Fruit fly (Drosophila melanogaster) whole organism, embryonic: Measurements from ENCODE around the gene Sap30.

ENCODE experiments used
- Blimp-1 ChIP-seq: fragments of 200-800 bp; sonication (Bioruptor generic); optimal IDR thresholded peaks from 3 replicates; lab custom pipeline; 2018; ENCODE audit warnings: missing biosample characterization, missing genetic modification characterization, mild to moderate bottlenecking, moderate library complexity, missing genetic modification reagents
- CG10209 ChIP-seq: fragments of 200-800 bp; sonication (Bioruptor generic); optimal IDR thresholded peaks from 3 replicates; lab custom pipeline; 2017; ENCODE audit warnings: missing biosample characterization, mild to moderate bottlenecking, missing genetic modification characterization, missing genetic modification reagents
- CG11085 ChIP-seq: fragments of 200-800 bp; sonication (Bioruptor generic); IDR thresholded peaks from 2 replicates; pipeline ENCODE4 v1.3.6; 2022; ENCODE audit warnings: missing biosample characterization, missing genetic modification characterization
- CG13424 ChIP-seq: fragments of 200-800 bp; sonication (Bioruptor generic); optimal IDR thresholded peaks from 2 replicates; lab custom pipeline; 2019; ENCODE audit warnings: missing biosample characterization, mild to moderate bottlenecking, missing genetic modification characterization, moderate library complexity
- CG14710 ChIP-seq: fragments of 200-800 bp; sonication (Bioruptor generic); optimal IDR thresholded peaks from 3 replicates; lab custom pipeline; 2019; ENCODE audit warnings: missing biosample characterization, mild to moderate bottlenecking, missing genetic modification characterization, moderate library complexity
- CG15073 ChIP-seq: fragments of 200-800 bp; sonication (Bioruptor generic); optimal IDR thresholded peaks from 2 replicates; lab custom pipeline; 2016; ENCODE audit warnings: missing biosample characterization, missing genetic modification characterization
- CG2116 ChIP-seq: fragments of 200-800 bp; sonication (Bioruptor generic); optimal IDR thresholded peaks from 3 replicates; lab custom pipeline; 2018; ENCODE audit warnings: missing biosample characterization, mild to moderate bottlenecking, missing genetic modification characterization
- CG2120 ChIP-seq: fragments of 200-800 bp; sonication (Bioruptor generic); optimal IDR thresholded peaks from 3 replicates; lab custom pipeline; 2016; ENCODE audit warnings: missing biosample characterization, missing genetic modification characterization
- CG31365 ChIP-seq: fragments of 200-800 bp; sonication (Bioruptor generic); optimal IDR thresholded peaks from 2 replicates; lab custom pipeline; 2018; ENCODE audit warnings: missing biosample characterization, mild to moderate bottlenecking, missing genetic modification characterization
- CG4282 ChIP-seq: fragments of 200-800 bp; sonication (Bioruptor generic); optimal IDR thresholded peaks from 2 replicates; lab custom pipeline; 2016; ENCODE audit warnings: missing biosample characterization, missing genetic modification characterization
- CG4328 ChIP-seq: fragments of 200-800 bp; sonication (Bioruptor generic); optimal IDR thresholded peaks from 3 replicates; lab custom pipeline; 2017; ENCODE audit warnings: missing biosample characterization, missing genetic modification reagents, missing genetic modification characterization
- CG6654 ChIP-seq: fragments of 200-800 bp; sonication (Bioruptor generic); optimal IDR thresholded peaks from 2 replicates; lab custom pipeline; 2017; ENCODE audit warnings: missing biosample characterization, mild to moderate bottlenecking, missing genetic modification characterization
- CG6683 ChIP-seq: fragments of 200-800 bp; sonication (Bioruptor generic); optimal IDR thresholded peaks from 2 replicates; lab custom pipeline; 2017; ENCODE audit warnings: missing biosample characterization, mild to moderate bottlenecking, missing genetic modification characterization, missing genetic modification reagents
- CG6765 ChIP-seq: fragments of 200-800 bp; sonication (Bioruptor generic); optimal IDR thresholded peaks from 3 replicates; lab custom pipeline; 2017; ENCODE audit warnings: missing biosample characterization, mild to moderate bottlenecking, missing genetic modification characterization
- CG6813 ChIP-seq: fragments of 200-800 bp; sonication (Bioruptor generic); optimal IDR thresholded peaks from 2 replicates; lab custom pipeline; 2017; ENCODE audit warnings: missing biosample characterization, missing genetic modification characterization, mild to moderate bottlenecking, moderate library complexity, missing genetic modification reagents
- CrebB ChIP-seq: fragments of 200-800 bp; sonication (Bioruptor generic); optimal IDR thresholded peaks from 3 replicates; lab custom pipeline; 2018; ENCODE audit warnings: missing biosample characterization, mild to moderate bottlenecking, missing genetic modification characterization
- D ChIP-seq, 2 experiments: fragments of 200-800 bp in 1 of 2; fragments of >200 bp in 1 of 2; sonication (Bioruptor generic) in 1 of 2; optimal IDR thresholded peaks; 2 replicates in 1 of 2; 3 replicates in 1 of 2; lab custom pipeline; 2017; ENCODE audit warnings: mild to moderate bottlenecking in 1 of 2, missing biosample characterization in 1 of 2, missing genetic modification characterization in 1 of 2, missing genetic modification reagents in 1 of 2
- Dad ChIP-seq: fragments of 200-800 bp; sonication (Bioruptor generic); optimal IDR thresholded peaks from 3 replicates; lab custom pipeline; 2016; ENCODE audit warnings: missing biosample characterization, missing genetic modification characterization
- Dip3 ChIP-seq: fragments of 200-800 bp; sonication (Bioruptor generic); optimal IDR thresholded peaks from 3 replicates; lab custom pipeline; 2016; ENCODE audit warnings: missing biosample characterization, missing genetic modification characterization
- ERR ChIP-seq: fragments of 200-800 bp; sonication (Bioruptor generic); optimal IDR thresholded peaks from 2 replicates; lab custom pipeline; 2016; ENCODE audit warnings: missing biosample characterization, missing genetic modification characterization
- Fer3 ChIP-seq: fragments of 200-800 bp; sonication (Bioruptor generic); optimal IDR thresholded peaks from 2 replicates; lab custom pipeline; 2018; ENCODE audit warnings: missing biosample characterization, mild to moderate bottlenecking, missing genetic modification characterization, moderate library complexity
- GATAe ChIP-seq: fragments of 200-800 bp; sonication (Bioruptor generic); conservative IDR thresholded peaks from 2 replicates; pipeline ENCODE4 v1.3.6; 2022; ENCODE audit warnings: missing biosample characterization, missing genetic modification characterization
- HmgZ ChIP-seq: fragments of 200-800 bp; sonication (Bioruptor generic); optimal IDR thresholded peaks from 2 replicates; lab custom pipeline; 2018; ENCODE audit warnings: missing biosample characterization, mild to moderate bottlenecking, missing genetic modification characterization
- Meics ChIP-seq: fragments of 200-800 bp; sonication (Bioruptor generic); optimal IDR thresholded peaks from 2 replicates; lab custom pipeline; 2017; ENCODE audit warnings: missing biosample characterization, mild to moderate bottlenecking, missing genetic modification characterization
- NfI ChIP-seq: fragments of 200-800 bp; sonication (Bioruptor generic); optimal IDR thresholded peaks from 3 replicates; lab custom pipeline; 2018; ENCODE audit warnings: missing biosample characterization, mild to moderate bottlenecking, missing genetic modification characterization, moderate library complexity
- Opbp ChIP-seq: fragments of 200-800 bp; sonication (Bioruptor generic); IDR thresholded peaks from 3 replicates; pipeline ENCODE4 v1.3.6; 2022; ENCODE audit warnings: missing biosample characterization, missing genetic modification characterization; ENCODE audit not compliant: partially characterized antibody
- PHDP ChIP-seq: fragments of 200-800 bp; sonication (Bioruptor generic); optimal IDR thresholded peaks from 3 replicates; lab custom pipeline; 2018; ENCODE audit warnings: missing biosample characterization, mild to moderate bottlenecking, missing genetic modification characterization, moderate library complexity
- Rfx ChIP-seq: fragments of 200-800 bp; sonication (Bioruptor generic); IDR thresholded peaks from 2 replicates; pipeline ENCODE4 v1.3.6; 2022; ENCODE audit warnings: missing biosample characterization, missing genetic modification characterization
- Sry-δ ChIP-seq: fragments of 200-800 bp; sonication (Bioruptor generic); optimal IDR thresholded peaks from 2 replicates; lab custom pipeline; 2016; ENCODE audit warnings: missing biosample characterization, missing genetic modification characterization
- bowl ChIP-seq: fragments of 200-800 bp; sonication (Bioruptor generic); IDR thresholded peaks from 2 replicates; pipeline ENCODE4 v1.3.6; 2022; ENCODE audit warnings: missing biosample characterization, missing genetic modification characterization
- br ChIP-seq: fragments of >200 bp; optimal IDR thresholded peaks from 2 replicates; lab custom pipeline; 2017
- caup ChIP-seq: fragments of 200-800 bp; sonication (Bioruptor generic); optimal IDR thresholded peaks from 3 replicates; lab custom pipeline; 2017; ENCODE audit warnings: missing biosample characterization, mild to moderate bottlenecking, missing genetic modification characterization, moderate library complexity; ENCODE audit not compliant: severe bottlenecking
- crc ChIP-seq: fragments of 200-800 bp; sonication (Bioruptor generic); optimal IDR thresholded peaks from 2 replicates; lab custom pipeline; 2016; ENCODE audit warnings: missing biosample characterization, missing genetic modification characterization
- gcm2 ChIP-seq: fragments of 200-800 bp; sonication (Bioruptor generic); optimal IDR thresholded peaks from 2 replicates; lab custom pipeline; 2016; ENCODE audit warnings: missing biosample characterization, missing genetic modification characterization
- inv ChIP-seq: fragments of 200-800 bp; sonication (Bioruptor generic); IDR thresholded peaks from 2 replicates; pipeline ENCODE4 v1.3.6; 2022; ENCODE audit warnings: missing biosample characterization, missing genetic modification characterization; ENCODE audit not compliant: partially characterized antibody
- kah ChIP-seq: fragments of 200-800 bp; sonication (Bioruptor generic); optimal IDR thresholded peaks from 2 replicates; lab custom pipeline; 2018; ENCODE audit warnings: missing biosample characterization, mild to moderate bottlenecking, missing genetic modification characterization
- knrl ChIP-seq: fragments of 200-800 bp; sonication (Bioruptor generic); IDR thresholded peaks from 3 replicates; pipeline ENCODE4 v1.3.6; 2022; ENCODE audit warnings: missing biosample characterization, missing genetic modification characterization; ENCODE audit not compliant: partially characterized antibody
- lmd ChIP-seq: fragments of 200-800 bp; sonication (Bioruptor generic); IDR thresholded peaks from 2 replicates; pipeline ENCODE4 v1.3.6; 2022; ENCODE audit warnings: missing biosample characterization, missing genetic modification characterization
- lola ChIP-seq, 3 experiments: fragments of >200 bp in 2 of 3; fragments of 200-800 bp in 1 of 3; sonication (Bioruptor generic) in 1 of 3; optimal IDR thresholded peaks; 2 replicates each; lab custom pipeline; 2017 to 2019; ENCODE audit warnings: missing biosample characterization in 3 of 3, missing genetic modification characterization in 3 of 3, mild to moderate bottlenecking in 1 of 3, moderate library complexity in 1 of 3
- nau ChIP-seq: fragments of 200-800 bp; sonication (Bioruptor generic); optimal IDR thresholded peaks from 3 replicates; lab custom pipeline; 2017; ENCODE audit warnings: missing biosample characterization, mild to moderate bottlenecking, missing genetic modification characterization, missing genetic modification reagents
- pzg ChIP-seq: fragments of 200-800 bp; sonication (Bioruptor generic); optimal IDR thresholded peaks from 3 replicates; lab custom pipeline; 2018; ENCODE audit warnings: missing biosample characterization, mild to moderate bottlenecking, missing genetic modification characterization, moderate library complexity
- scrt ChIP-seq: fragments of 200-800 bp; sonication (Bioruptor generic); optimal IDR thresholded peaks from 2 replicates; lab custom pipeline; 2018; ENCODE audit warnings: missing biosample characterization, mild to moderate bottlenecking, missing genetic modification characterization, moderate library complexity
- sens-2 ChIP-seq: fragments of 200-800 bp; sonication (Bioruptor generic); IDR thresholded peaks from 2 replicates; pipeline ENCODE4 v1.3.6; 2022; ENCODE audit warnings: missing biosample characterization, missing genetic modification characterization
- shn ChIP-seq: fragments of 200-800 bp; sonication (Bioruptor generic); optimal IDR thresholded peaks from 3 replicates; lab custom pipeline; 2016; ENCODE audit warnings: missing biosample characterization, missing genetic modification characterization
- sqz ChIP-seq: fragments of 200-800 bp; sonication (Bioruptor generic); optimal IDR thresholded peaks from 3 replicates; lab custom pipeline; 2018; ENCODE audit warnings: missing biosample characterization, mild to moderate bottlenecking, missing genetic modification characterization
- trh ChIP-seq: fragments of 200-800 bp; sonication (Bioruptor generic); optimal IDR thresholded peaks from 2 replicates; lab custom pipeline; 2016; ENCODE audit warnings: missing biosample characterization, missing genetic modification characterization
- ttk ChIP-seq: fragments of 200-800 bp; sonication (Bioruptor generic); IDR thresholded peaks from 2 replicates; pipeline ENCODE4 v2.1.2; 2022; ENCODE audit warnings: missing biosample characterization, missing genetic modification characterization
- vnd ChIP-seq: fragments of 200-800 bp; sonication (Bioruptor generic); IDR thresholded peaks from 3 replicates; pipeline ENCODE4 v1.3.6; 2022; ENCODE audit warnings: missing biosample characterization, missing genetic modification characterization; ENCODE audit not compliant: partially characterized antibody
- zfh2 ChIP-seq: fragments of 200-800 bp; sonication (Bioruptor generic); optimal IDR thresholded peaks from 2 replicates; lab custom pipeline; 2016; ENCODE audit warnings: missing biosample characterization, missing genetic modification characterization

The Sap30 gene

DNA sequence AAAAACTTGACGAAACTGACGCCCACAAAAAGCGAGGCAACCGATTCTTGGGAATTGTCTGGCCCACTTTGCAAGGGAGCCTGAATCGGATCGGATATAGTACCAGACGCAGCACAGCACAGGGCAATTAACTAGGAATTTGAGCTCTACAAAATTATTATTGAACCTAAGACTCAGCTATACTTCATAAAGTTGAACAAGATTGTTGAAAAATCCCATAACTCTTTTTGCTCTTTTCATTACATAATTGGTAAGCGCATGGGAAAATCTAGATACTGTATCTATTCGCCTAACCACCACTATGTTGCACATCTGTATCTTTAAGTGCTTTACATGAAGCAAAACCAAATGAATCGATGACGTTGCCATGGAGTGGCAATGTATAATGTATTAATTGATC, 46.0 kb downstream of the Sap30 start (continued):
- no peak for TF ChIP-seq CG6683 (GFP tag; lab: Kevin White, UChicago)
- peak; percentile 81 for TF ChIP-seq Blimp-1 (GFP tag; lab: Kevin White, UChicago)
- TF ChIP-seq CG11085 (GFP tag; lab: Robert Waterston, UW), result peak; percentile 52; the same call in 1 of the 2 replicates
- peak; percentile 12 for TF ChIP-seq CG2116 (GFP tag; lab: Kevin White, UChicago)
- TF ChIP-seq CG6765 (GFP tag; lab: Kevin White, UChicago), result no peak
- peak; percentile 82 for TF ChIP-seq CG13424 (tag; lab: Kevin White, UChicago)
- peak; percentile 49 for TF ChIP-seq Fer3 (tag; lab: Kevin White, UChicago)
- TF ChIP-seq CG2120, result peak; percentile 33
- peak; percentile 16 for TF ChIP-seq HmgZ (tag; lab: Kevin White, UChicago)
- no peak for TF ChIP-seq GATAe
- no peak for TF ChIP-seq br (lab: Kevin White, UChicago)
- TF ChIP-seq lola (GFP tag; optimal IDR thresholded peaks at IDR 0.05; lab: Kevin White, UChicago), result peak in 1 of 3 experiments; percentile 65
- peak; percentile 9 for TF ChIP-seq caup (GFP tag; lab: Kevin White, UChicago)
- no peak for TF ChIP-seq D (optimal IDR thresholded peaks at IDR 0.05; lab: Kevin White, UChicago)
- TF ChIP-seq D (GFP tag; optimal IDR thresholded peaks at IDR 0.05; lab: Kevin White, UChicago), result peak; percentile 82
- TF ChIP-seq CG15073 (GFP tag; lab: Kevin White, UChicago), result no peak
- peak; percentile 35 for TF ChIP-seq Dad (GFP tag; lab: Kevin White, UChicago)
- TF ChIP-seq zfh2 (GFP tag; lab: Kevin White, UChicago), result no peak
- peak; percentile 52 for TF ChIP-seq ERR (GFP tag; lab: Kevin White, UChicago)
- no peak for TF ChIP-seq Dip3 (GFP tag; lab: Kevin White, UChicago)
- TF ChIP-seq sqz (GFP tag; lab: Kevin White, UChicago), result peak; percentile 10
- no peak for TF ChIP-seq CG4282 (GFP tag; lab: Kevin White, UChicago)
- peak; percentile 68 for TF ChIP-seq Rfx (GFP tag; lab: Robert Waterston, UW)
- TF ChIP-seq PHDP (tag; lab: Kevin White, UChicago), result peak; percentile 82
- TF ChIP-seq pzg (GFP tag; lab: Kevin White, UChicago), result no peak
- no peak for TF ChIP-seq Opbp (GFP tag; lab: Robert Waterston, UW)
- peak; percentile 57 for TF ChIP-seq nau (GFP tag; lab: Kevin White, UChicago)
- peak; percentile 52 for TF ChIP-seq ttk
- peak; percentile 31 for TF ChIP-seq gcm2 (GFP tag; lab: Kevin White, UChicago)
- peak; percentile 44 for TF ChIP-seq CG31365
- TF ChIP-seq shn (GFP tag; lab: Kevin White, UChicago), result peak; percentile 49
- peak; percentile 61 for TF ChIP-seq CG6813
- peak; percentile 22 for TF ChIP-seq CrebB (tag; lab: Kevin White, UChicago)
- TF ChIP-seq knrl, result no peak
- no peak for TF ChIP-seq vnd (GFP tag; lab: Robert Waterston, UW)
- TF ChIP-seq lmd, result peak; percentile 82
- TF ChIP-seq NfI (GFP tag; lab: Kevin White, UChicago), result peak; percentile 77
- TF ChIP-seq Sry-δ (GFP tag; lab: Kevin White, UChicago), result peak; percentile 40
- TF ChIP-seq kah (GFP tag; lab: Kevin White, UChicago), result peak; percentile 62
- peak; percentile 67 for TF ChIP-seq CG10209 (GFP tag; lab: Kevin White, UChicago)
- TF ChIP-seq inv (GFP tag; lab: Robert Waterston, UW), result no peak
- TF ChIP-seq CG4328 (GFP tag; lab: Kevin White, UChicago), result peak; percentile 19
- no peak for TF ChIP-seq bowl (GFP tag; lab: Robert Waterston, UW)
- TF ChIP-seq scrt, result peak; percentile 30
- no peak for TF ChIP-seq crc (GFP tag; lab: Kevin White, UChicago)
- TF ChIP-seq CG6654, result peak; percentile 63
- peak; percentile 56 for TF ChIP-seq Meics (GFP tag; lab: Kevin White, UChicago)
- peak; percentile 66 for TF ChIP-seq CG14710 (tag; lab: Kevin White, UChicago)
- peak; percentile 59; the same call in 1 of the 2 replicates for TF ChIP-seq sens-2 (GFP tag; lab: Robert Waterston, UW)
- no peak for TF ChIP-seq trh (GFP tag; lab: Kevin White, UChicago)
